Worm (Caenorhabditis elegans) whole organism, L1 larva: ENCODE results near the gene C46E10.8.
A peak's percentile ranks its signal among the peaks of the same experiment; 100 is the strongest.

Experiments
- C34B4.2 ChIP-seq: sonication (generic microtip); optimal IDR thresholded peaks from 2 replicates; lab custom pipeline; 2017; ENCODE audit warnings: mild to moderate bottlenecking, missing genetic modification characterization, missing compliant biosample characterization
- aha-1 ChIP-seq: fragments of 150-350 bp; optimal IDR thresholded peaks from 2 replicates; lab custom pipeline; 2014; ENCODE audit warnings: missing biosample characterization, missing genetic modification characterization
- alr-1 ChIP-seq: fragments of 200-800 bp; sonication (Bioruptor generic); optimal IDR thresholded peaks from 2 replicates; lab custom pipeline; 2018; ENCODE audit warnings: borderline replicate concordance, mild to moderate bottlenecking, missing genetic modification characterization, missing compliant biosample characterization
- ama-1 ChIP-seq: fragments of 150-350 bp; optimal IDR thresholded peaks from 2 replicates; lab custom pipeline; 2014
- ceh-82 ChIP-seq, 3 experiments: fragments of 150-350 bp in 1 of 3; sonication (generic microtip) in 2 of 3; optimal IDR thresholded peaks; 2 replicates each; lab custom pipeline; 2014 to 2017; ENCODE audit warnings: missing biosample characterization in 3 of 3, missing genetic modification characterization in 3 of 3
- ceh-88 ChIP-seq: fragments of 200-800 bp; sonication (Bioruptor generic); IDR thresholded peaks from 2 replicates; pipeline ENCODE4 v1.3.6; 2022; ENCODE audit warnings: missing genetic modification characterization, missing compliant biosample characterization
- efl-1 ChIP-seq, 4 experiments: fragments of 150-350 bp; optimal IDR thresholded peaks in 3 of 4; peaks in 1 of 4; 1 replicate in 1 of 4; 2 replicates in 3 of 4; lab custom pipeline; 2014; ENCODE audit warnings: missing biosample characterization in 2 of 4, missing genetic modification characterization in 2 of 4, missing genetic modification reagents in 2 of 4
- efl-3 ChIP-seq: fragments of 200-800 bp; sonication (Bioruptor generic); optimal IDR thresholded peaks from 2 replicates; lab custom pipeline; 2018; ENCODE audit warnings: mild to moderate bottlenecking, missing genetic modification characterization, missing compliant biosample characterization
- egl-27 ChIP-seq, 2 experiments: fragments of 150-350 bp in 1 of 2; sonication (generic microtip); optimal IDR thresholded peaks; 3 replicates each; lab custom pipeline; 2017 to 2018; ENCODE audit warnings: missing biosample characterization in 2 of 2, missing genetic modification characterization in 2 of 2, missing genetic modification reagents in 2 of 2
- elt-3 ChIP-seq, 6 experiments: fragments of 150-350 bp in 1 of 6; sonication (generic microtip); optimal IDR thresholded peaks; 2 replicates each; lab custom pipeline; 2017 to 2018; ENCODE audit warnings: missing biosample characterization in 6 of 6, missing genetic modification characterization in 6 of 6, inconsistent platforms in 1 of 6
- fkh-10 ChIP-seq: sonication (generic microtip); optimal IDR thresholded peaks from 2 replicates; lab custom pipeline; 2017; ENCODE audit warnings: missing biosample characterization, missing genetic modification reagents, missing genetic modification characterization
- fkh-4 ChIP-seq: sonication (generic microtip); optimal IDR thresholded peaks from 2 replicates; lab custom pipeline; 2016; ENCODE audit warnings: missing compliant biosample characterization, missing genetic modification characterization, borderline replicate concordance
- fkh-8 ChIP-seq: sonication (generic microtip); optimal IDR thresholded peaks from 2 replicates; lab custom pipeline; 2016; ENCODE audit warnings: mild to moderate bottlenecking, missing genetic modification characterization, missing compliant biosample characterization
- fos-1 ChIP-seq: fragments of 150-350 bp; optimal IDR thresholded peaks from 2 replicates; lab custom pipeline; 2014; ENCODE audit warnings: missing biosample characterization, missing genetic modification characterization
- hlh-4 ChIP-seq: sonication (generic microtip); optimal IDR thresholded peaks from 2 replicates; lab custom pipeline; 2016; ENCODE audit warnings: mild to moderate bottlenecking, missing genetic modification characterization, missing compliant biosample characterization
- hpl-2 ChIP-seq: fragments of 150-350 bp; optimal IDR thresholded peaks from 2 replicates; lab custom pipeline; 2014; ENCODE audit warnings: missing biosample characterization, missing genetic modification reagents, missing genetic modification characterization
- irx-1 ChIP-seq: sonication (generic microtip); optimal IDR thresholded peaks from 2 replicates; lab custom pipeline; 2016; ENCODE audit warnings: missing genetic modification characterization, missing compliant biosample characterization
- isw-1 ChIP-seq: fragments of 200-800 bp; sonication (Bioruptor generic); IDR thresholded peaks from 2 replicates; pipeline ENCODE4 v1.3.6; 2022; ENCODE audit warnings: missing genetic modification characterization, missing compliant biosample characterization
- lin-13 ChIP-seq: fragments of 150-350 bp; optimal IDR thresholded peaks from 2 replicates; lab custom pipeline; 2014; ENCODE audit warnings: missing biosample characterization, missing genetic modification reagents, missing genetic modification characterization
- lin-14 ChIP-seq: fragments of 200-800 bp; sonication (Bioruptor generic); optimal IDR thresholded peaks from 2 replicates; lab custom pipeline; 2018; ENCODE audit warnings: mild to moderate bottlenecking, missing genetic modification characterization, moderate library complexity, missing compliant biosample characterization
- lsy-2 ChIP-seq, 2 experiments: fragments of 150-350 bp; optimal IDR thresholded peaks; 2 replicates each; lab custom pipeline; 2014; ENCODE audit warnings: missing biosample characterization in 2 of 2, missing genetic modification characterization in 2 of 2
- mdl-1 ChIP-seq, 2 experiments: fragments of 150-350 bp; optimal IDR thresholded peaks; 2 replicates each; lab custom pipeline; 2014 to 2017; ENCODE audit warnings: missing biosample characterization in 2 of 2, missing genetic modification characterization in 2 of 2, inconsistent platforms in 1 of 2
- mef-2 ChIP-seq: fragments of 150-350 bp; optimal IDR thresholded peaks from 2 replicates; lab custom pipeline; 2014; ENCODE audit warnings: missing biosample characterization, missing genetic modification characterization
- nhr-12 ChIP-seq: sonication (generic microtip); optimal IDR thresholded peaks from 2 replicates; lab custom pipeline; 2017; ENCODE audit warnings: missing biosample characterization, missing genetic modification characterization
- nhr-19 ChIP-seq: fragments of 200-800 bp; sonication (Bioruptor generic); conservative IDR thresholded peaks from 2 replicates; pipeline ENCODE4 v1.3.6; 2022; ENCODE audit warnings: missing genetic modification characterization, missing compliant biosample characterization
- nhr-47 ChIP-seq: sonication (generic microtip); optimal IDR thresholded peaks from 2 replicates; lab custom pipeline; 2016; ENCODE audit warnings: mild to moderate bottlenecking, missing genetic modification characterization, moderate library complexity, missing compliant biosample characterization
- nhr-76 ChIP-seq: sonication (generic microtip); optimal IDR thresholded peaks from 2 replicates; lab custom pipeline; 2017; ENCODE audit warnings: missing biosample characterization, missing genetic modification characterization
- nhr-85 ChIP-seq: sonication (generic microtip); peaks from one replicate; lab custom pipeline; 2016; ENCODE audit warnings: missing genetic modification characterization, inconsistent platforms, missing compliant biosample characterization
- pag-3 ChIP-seq: sonication (generic microtip); optimal IDR thresholded peaks from 2 replicates; lab custom pipeline; 2017; ENCODE audit warnings: missing genetic modification characterization, mild to moderate bottlenecking, missing compliant biosample characterization, antibody characterized with exemption, borderline replicate concordance; ENCODE audit not compliant: insufficient read depth
- pax-3 ChIP-seq: fragments of 200-800 bp; sonication (Bioruptor generic); optimal IDR thresholded peaks from 2 replicates; lab custom pipeline; 2018; ENCODE audit warnings: mild to moderate bottlenecking, missing genetic modification characterization, moderate library complexity, missing compliant biosample characterization
- pqm-1 ChIP-seq: sonication (generic microtip); optimal IDR thresholded peaks from 3 replicates; lab custom pipeline; 2017; ENCODE audit warnings: missing biosample characterization, missing genetic modification characterization
- skn-1 ChIP-seq: fragments of 150-350 bp; optimal IDR thresholded peaks from 2 replicates; lab custom pipeline; 2014; ENCODE audit warnings: missing biosample characterization, missing genetic modification characterization
- sox-4 ChIP-seq: sonication (generic microtip); optimal IDR thresholded peaks from 2 replicates; lab custom pipeline; 2016; ENCODE audit warnings: missing genetic modification characterization, missing compliant biosample characterization
- sptf-1 ChIP-seq: fragments of 150-350 bp; optimal IDR thresholded peaks from 2 replicates; lab custom pipeline; 2014; ENCODE audit warnings: missing biosample characterization, missing genetic modification characterization
- sup-37 ChIP-seq: fragments of 200-800 bp; sonication (Bioruptor generic); optimal IDR thresholded peaks from 2 replicates; lab custom pipeline; 2018; ENCODE audit warnings: mild to moderate bottlenecking, missing genetic modification characterization, missing compliant biosample characterization
- unc-130 ChIP-seq: fragments of 150-350 bp; optimal IDR thresholded peaks from 2 replicates; lab custom pipeline; 2017; ENCODE audit warnings: missing biosample characterization, missing genetic modification characterization, inconsistent platforms
- unc-62 ChIP-seq: fragments of 150-350 bp; optimal IDR thresholded peaks from 2 replicates; lab custom pipeline; 2014; ENCODE audit warnings: missing biosample characterization, missing genetic modification reagents, missing genetic modification characterization
- unc-86 ChIP-seq: sonication (generic microtip); optimal IDR thresholded peaks from 2 replicates; lab custom pipeline; 2016; ENCODE audit warnings: missing genetic modification characterization, missing compliant biosample characterization
- unc-98 ChIP-seq: fragments of 200-800 bp; sonication (Bioruptor generic); IDR thresholded peaks from 2 replicates; pipeline ENCODE4 v1.3.6; 2022; ENCODE audit warnings: missing genetic modification characterization, missing compliant biosample characterization
- vab-15 ChIP-seq: sonication (generic microtip); optimal IDR thresholded peaks from 2 replicates; lab custom pipeline; 2017; ENCODE audit warnings: missing genotype, mild to moderate bottlenecking, missing genetic modification characterization, missing compliant biosample characterization
- zag-1 ChIP-seq: fragments of 150-350 bp; optimal IDR thresholded peaks from 2 replicates; lab custom pipeline; 2014; ENCODE audit warnings: missing biosample characterization, missing genetic modification characterization
- zip-4 ChIP-seq: fragments of 200-800 bp; sonication (Bioruptor generic); optimal IDR thresholded peaks from 2 replicates; lab custom pipeline; 2018; ENCODE audit warnings: mild to moderate bottlenecking, missing genetic modification characterization, moderate library complexity, missing compliant biosample characterization
- ztf-4 ChIP-seq: fragments of 150-350 bp; optimal IDR thresholded peaks from 2 replicates; lab custom pipeline; 2014; ENCODE audit warnings: missing biosample characterization, missing genetic modification characterization

The C46E10.8 gene

DNA sequence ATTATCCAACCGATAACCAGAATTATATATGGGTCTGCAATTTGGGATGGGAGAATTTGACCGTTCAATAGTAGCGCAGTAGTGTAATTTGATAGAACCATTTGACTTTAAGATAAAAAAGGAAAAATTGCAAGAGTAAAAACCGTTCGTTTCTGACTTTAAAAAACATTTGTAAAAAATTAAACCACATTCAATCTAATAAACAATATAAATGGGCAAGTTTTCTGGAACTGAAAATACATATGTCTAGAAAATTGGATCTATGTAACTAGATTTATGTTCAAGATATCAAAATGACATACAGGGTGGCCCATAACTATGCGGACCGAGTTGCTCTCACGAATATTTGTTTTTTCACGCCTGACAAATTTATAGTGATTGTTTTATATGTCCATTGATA is 33.2 kb downstream of the C46E10.8 start, which contains the start of gene srx-102:
srx-102 (minus strand) TSS at position 101 of the 400 bp plus-strand sequence.
- TF ChIP-seq ceh-88 (GFP tag; lab: Robert Waterston, UW), result no peak

DNA sequence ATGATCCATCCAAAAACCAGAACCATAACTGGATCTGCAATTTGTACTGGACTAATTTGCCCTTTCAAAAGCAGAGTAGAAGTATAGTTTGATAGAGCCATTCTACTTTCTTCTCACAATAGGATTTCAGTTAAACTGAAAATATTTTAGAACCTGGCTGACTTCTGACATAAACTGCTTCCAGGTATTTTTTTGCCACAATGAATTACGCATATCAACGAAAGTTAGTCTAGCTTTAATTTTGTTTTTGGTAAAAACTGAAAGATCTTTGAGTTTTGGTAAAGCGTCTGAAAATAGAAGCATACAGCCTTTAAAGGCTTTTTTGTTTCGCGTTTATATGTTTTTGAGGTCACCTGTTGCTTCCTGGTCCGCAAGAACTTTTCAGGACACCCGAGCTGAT is 37.2 kb downstream of the C46E10.8 start, which contains the start of gene srx-101:
srx-101 (minus strand) TSS at position 101 of the 400 bp plus-strand sequence.
- TF ChIP-seq fos-1 (tag; lab: Kevin White, UChicago) (no peak), ztf-4 (no peak), lin-14 (GFP tag; lab: Kevin White, UChicago) (no peak), unc-86 (tag; lab: Kevin White, UChicago) (no peak), pax-3 (tag; lab: Kevin White, UChicago) (no peak), isw-1 (GFP tag; lab: Robert Waterston, UW) (no peak), sptf-1 (tag; lab: Kevin White, UChicago) (no peak), irx-1 (no peak), sup-37 (GFP tag; lab: Kevin White, UChicago) (no peak), mdl-1 (tag; optimal IDR thresholded peaks at IDR 0.05; lab: Kevin White, UChicago) (no peak)

DNA sequence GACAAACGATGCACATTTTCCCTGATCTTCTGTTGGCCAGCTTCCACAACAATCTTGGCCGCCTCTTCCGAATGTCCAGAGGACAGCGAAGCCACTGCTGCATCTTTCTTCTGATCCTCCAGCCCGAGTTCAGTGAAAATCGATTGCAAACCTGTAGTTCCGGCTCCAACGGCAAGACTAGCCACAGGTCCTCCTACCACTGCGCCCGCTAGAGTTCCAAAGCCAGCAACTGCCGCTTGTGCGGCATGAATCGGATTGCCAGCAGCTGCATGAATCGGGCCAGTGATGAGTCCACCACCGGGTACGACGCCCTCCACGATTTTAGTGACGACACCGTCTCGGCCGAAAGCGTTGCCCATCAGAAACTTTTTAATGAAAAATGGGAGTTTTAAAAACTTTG is 39.6 kb downstream of the C46E10.8 start, which contains the start of gene ifas-1:
ifas-1 (minus strand) TSS at position 387 of the 400 bp plus-strand sequence.
- TF ChIP-seq pqm-1 (tag; lab: Kevin White, UChicago), result no peak
- TF ChIP-seq mef-2 (tag; lab: Kevin White, UChicago), result no peak
- TF ChIP-seq nhr-47, result no peak
- TF ChIP-seq egl-27 (tag; optimal IDR thresholded peaks at IDR 0.05; lab: Kevin White, UChicago), result no peak
- TF ChIP-seq nhr-85 (tag; lab: Kevin White, UChicago), result no peak
- TF ChIP-seq hlh-4, result no peak
- TF ChIP-seq sox-4 (tag; lab: Kevin White, UChicago), result no peak
- no peak for TF ChIP-seq ama-1 (lab: Kevin White, UChicago)
- TF ChIP-seq unc-130, result no peak
- TF ChIP-seq fkh-10, result no peak
- TF ChIP-seq pax-3 (tag; lab: Kevin White, UChicago), result no peak
- no peak for TF ChIP-seq skn-1 (tag; lab: Kevin White, UChicago)
- TF ChIP-seq pag-3 (tag; lab: Kevin White, UChicago), result no peak
- no peak for TF ChIP-seq ceh-82 (tag; optimal IDR thresholded peaks at IDR 0.05; lab: Kevin White, UChicago)
- TF ChIP-seq lin-13 (GFP tag; lab: Kevin White, UChicago), result no peak
- TF ChIP-seq nhr-12 (tag; lab: Kevin White, UChicago), result no peak
- TF ChIP-seq fkh-8 (tag; lab: Kevin White, UChicago), result no peak

DNA sequence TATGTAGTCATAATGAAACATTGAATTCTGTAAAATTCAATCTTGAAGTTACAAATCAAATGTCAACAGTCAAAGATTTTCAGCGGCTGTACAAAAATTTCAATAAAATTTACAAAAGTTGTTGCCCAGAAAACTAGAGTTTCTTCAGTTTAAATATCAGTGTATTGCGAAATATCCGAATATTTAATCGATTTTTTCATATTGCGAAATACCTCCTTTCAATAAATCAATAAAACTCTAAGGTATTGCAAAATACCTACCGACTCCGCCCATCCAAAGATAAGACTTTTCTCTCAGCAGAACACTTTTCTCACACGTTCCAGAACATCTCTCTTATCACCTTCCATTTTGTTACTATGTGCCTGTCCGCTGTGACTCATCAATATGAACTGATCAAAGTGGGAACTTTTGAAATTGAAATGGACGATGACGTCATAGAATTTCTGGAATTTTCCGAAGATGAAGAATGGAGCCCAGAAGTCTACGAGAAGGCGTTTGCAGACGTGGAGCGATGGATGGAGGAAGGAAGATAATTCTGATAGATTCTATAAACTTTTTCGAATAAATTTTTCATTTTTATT is 43.3 kb downstream of the C46E10.8 start:
- no peak for TF ChIP-seq alr-1 (tag; lab: Kevin White, UChicago)
- no peak for TF ChIP-seq unc-130
- no peak for TF ChIP-seq fkh-4 (tag; lab: Kevin White, UChicago)
- TF ChIP-seq zip-4, result peak; percentile 47
- TF ChIP-seq lsy-2 (tag; optimal IDR thresholded peaks at IDR 0.05; lab: Kevin White, UChicago), result no peak
- TF ChIP-seq unc-62, result no peak
- peak; percentile 17 for TF ChIP-seq skn-1 (tag; lab: Kevin White, UChicago)
- no peak for TF ChIP-seq unc-98
- no peak for TF ChIP-seq efl-1 (optimal IDR thresholded peaks at IDR 0.05; lab: Kevin White, UChicago)
- peak in 1 of 2 experiments; percentile 78 for TF ChIP-seq efl-1 (GFP tag; optimal IDR thresholded peaks at IDR 0.05 in 1 of 2; lab: Kevin White, UChicago)

DNA sequence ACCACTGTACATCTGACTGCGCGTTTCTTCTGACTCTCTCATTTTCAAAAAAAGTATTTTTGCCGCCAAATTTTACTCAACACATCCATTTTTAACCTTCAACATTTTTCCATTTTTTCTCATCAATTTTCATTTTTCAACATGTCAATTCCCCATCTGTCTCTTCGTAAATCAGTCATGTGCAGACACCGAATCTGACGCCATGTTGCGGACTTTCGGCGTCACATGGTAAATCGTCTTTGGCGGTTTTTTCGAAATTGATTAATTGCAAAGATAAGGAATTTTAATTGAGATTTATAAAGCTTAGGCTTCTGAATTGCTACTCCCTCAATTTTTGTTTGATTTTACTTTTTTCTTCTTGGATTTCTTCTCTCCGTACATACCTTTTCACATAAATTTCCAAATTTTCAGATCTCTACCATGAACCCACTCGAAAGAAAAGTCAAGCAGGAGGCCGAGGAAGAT is 45.1 kb downstream of the C46E10.8 start, which contains the start of gene F19B10.1:
F19B10.1 (plus strand) TSS at position 415 of the 465 bp plus-strand sequence.
- TF ChIP-seq C34B4.2 (tag; lab: Kevin White, UChicago) (no peak), hpl-2 (GFP tag; lab: Kevin White, UChicago) (no peak), lin-14 (GFP tag; lab: Kevin White, UChicago) (peak; percentile 86), unc-98 (no peak), efl-1 (optimal IDR thresholded peaks at IDR 0.05; lab: Kevin White, UChicago) (peak; percentile 74 to 94), efl-1 (GFP tag; optimal IDR thresholded peaks at IDR 0.05 in 1 of 2; lab: Kevin White, UChicago) (peak; percentile 93 to 99), alr-1 (tag; lab: Kevin White, UChicago) (no peak), efl-3 (no peak), aha-1 (tag; lab: Kevin White, UChicago) (no peak), vab-15 (tag; lab: Kevin White, UChicago) (peak; percentile 49), nhr-76 (tag; lab: Kevin White, UChicago) (no peak), elt-3 (tag; optimal IDR thresholded peaks at IDR 0.05; lab: Kevin White, UChicago) (peak in 3 of 6 experiments; percentile 62 to 95 (median 85)), mef-2 (tag; lab: Kevin White, UChicago) (no peak), zip-4 (peak; percentile 6), nhr-19 (peak; percentile 67), zag-1 (no peak), fkh-4 (tag; lab: Kevin White, UChicago) (no peak)
